Worm (Caenorhabditis elegans) whole organism, L4 larva: ENCODE data around the gene fbxa-61.
"Not testable (repeated sequence)": the region's sequence is repeated elsewhere in the genome, so short reads cannot be mapped to it uniquely, and the experiment has no call there.

Experiments used
- F49E8.2 ChIP-seq: sonication (generic microtip); optimal IDR thresholded peaks from 2 replicates; lab custom pipeline; 2016; ENCODE audit warnings: missing compliant biosample characterization, mild to moderate bottlenecking, missing genetic modification characterization, borderline replicate concordance
- ZK337.2 ChIP-seq: fragments of 200-800 bp; sonication (Bioruptor generic); IDR thresholded peaks from 2 replicates; pipeline ENCODE4 v1.3.6; 2022; ENCODE audit warnings: missing genetic modification reagents, missing genetic modification characterization, missing compliant biosample characterization
- aha-1 ChIP-seq: fragments of 150-350 bp; peaks from one replicate; lab custom pipeline; 2014; ENCODE audit warnings: missing biosample characterization, missing genetic modification characterization
- ama-1 ChIP-seq: fragments of 150-350 bp; optimal IDR thresholded peaks from 2 replicates; lab custom pipeline; 2014; ENCODE audit warnings: inconsistent platforms, mixed read lengths
- gei-8 ChIP-seq: fragments of 200-800 bp; sonication (Bioruptor generic); optimal IDR thresholded peaks from 2 replicates; lab custom pipeline; 2018; ENCODE audit warnings: mild to moderate bottlenecking, missing genetic modification characterization, missing compliant biosample characterization
- lim-7 ChIP-seq: fragments of 200-800 bp; sonication (Bioruptor generic); IDR thresholded peaks from 2 replicates; pipeline ENCODE4 v1.3.6; 2022; ENCODE audit warnings: missing genetic modification characterization, missing compliant biosample characterization
- lsy-2 ChIP-seq, 2 experiments: fragments of 150-350 bp in 1 of 2; sonication (generic microtip) in 1 of 2; optimal IDR thresholded peaks; 2 replicates each; lab custom pipeline; 2014 to 2017; ENCODE audit warnings: missing biosample characterization in 2 of 2, missing genetic modification characterization in 2 of 2
- zfp-2 ChIP-seq: sonication (generic microtip); optimal IDR thresholded peaks from 2 replicates; lab custom pipeline; 2016; ENCODE audit warnings: mild to moderate bottlenecking, missing genetic modification characterization, missing compliant biosample characterization

- not testable (repeated sequence) for TF ChIP-seq lsy-2 (tag; optimal IDR thresholded peaks at IDR 0.05; lab: Kevin White, UChicago); gei-8 (GFP tag; lab: Kevin White, UChicago); lim-7; ama-1 (lab: Kevin White, UChicago); zfp-2 (tag; lab: Kevin White, UChicago); aha-1 (tag; lab: Kevin White, UChicago); ZK337.2; F49E8.2
Measured at ce11 chrIII:1256519-1256918, 17.7 kb downstream of the fbxa-61 start, which contains the start of gene fbxa-208.
